Worm (Caenorhabditis elegans) whole organism, young adult: ENCODE data around the gene spin-2.

Experiments used
- F10E7.11 ChIP-seq: sonication (generic microtip); optimal IDR thresholded peaks from 2 replicates; lab custom pipeline; 2017; ENCODE audit warnings: mild to moderate bottlenecking, missing genetic modification characterization, moderate library complexity, missing compliant biosample characterization
- ZK185.1 ChIP-seq: sonication (generic microtip); optimal IDR thresholded peaks from 2 replicates; lab custom pipeline; 2016; ENCODE audit warnings: mild to moderate bottlenecking, missing genetic modification characterization, missing compliant biosample characterization; ENCODE audit not compliant: poor library complexity, severe bottlenecking
- lir-1 ChIP-seq: fragments of 200-800 bp; sonication (Bioruptor generic); conservative IDR thresholded peaks from 2 replicates; pipeline ENCODE4 v1.3.6; 2022; ENCODE audit warnings: missing genetic modification reagents, missing genetic modification characterization, missing compliant biosample characterization
- madf-3 ChIP-seq: fragments of 200-800 bp; sonication (Bioruptor generic); IDR thresholded peaks from 2 replicates; pipeline ENCODE4 v1.3.6; 2022; ENCODE audit warnings: missing genetic modification reagents, missing genetic modification characterization, missing compliant biosample characterization
- madf-6 ChIP-seq: fragments of 200-800 bp; sonication (Bioruptor generic); IDR thresholded peaks from 2 replicates; pipeline ENCODE4 v1.3.6; 2022; ENCODE audit warnings: missing genetic modification reagents, missing genetic modification characterization, missing compliant biosample characterization
- pbrm-1 ChIP-seq: fragments of 200-800 bp; sonication (Bioruptor generic); IDR thresholded peaks from 2 replicates; pipeline ENCODE4 v1.3.6; 2022; ENCODE audit warnings: missing genetic modification reagents, missing genetic modification characterization, missing compliant biosample characterization
- tbp1 ChIP-seq: fragments of 200-800 bp; sonication (Bioruptor generic); optimal IDR thresholded peaks from 2 replicates; lab custom pipeline; 2018; ENCODE audit warnings: mild to moderate bottlenecking, missing genetic modification characterization, missing compliant biosample characterization

- TF ChIP-seq madf-6 (GFP tag; lab: Robert Waterston, UW) (no peak), tbp1 (no peak), ZK185.1 (tag; lab: Kevin White, UChicago) (no peak), madf-3 (GFP tag; lab: Robert Waterston, UW) (no peak), pbrm-1 (GFP tag; lab: Robert Waterston, UW) (no peak), lir-1 (GFP tag; lab: Robert Waterston, UW) (no peak), F10E7.11 (tag; lab: Kevin White, UChicago) (no peak)
These were observed 35.7 kb upstream of the spin-2 start, which contains the start of gene scl-11 for ce11 chrIV:13051073-13051472.
